Fruit fly (Drosophila melanogaster): ENCODE measurements around the gene ATPsynE.

DNA sequence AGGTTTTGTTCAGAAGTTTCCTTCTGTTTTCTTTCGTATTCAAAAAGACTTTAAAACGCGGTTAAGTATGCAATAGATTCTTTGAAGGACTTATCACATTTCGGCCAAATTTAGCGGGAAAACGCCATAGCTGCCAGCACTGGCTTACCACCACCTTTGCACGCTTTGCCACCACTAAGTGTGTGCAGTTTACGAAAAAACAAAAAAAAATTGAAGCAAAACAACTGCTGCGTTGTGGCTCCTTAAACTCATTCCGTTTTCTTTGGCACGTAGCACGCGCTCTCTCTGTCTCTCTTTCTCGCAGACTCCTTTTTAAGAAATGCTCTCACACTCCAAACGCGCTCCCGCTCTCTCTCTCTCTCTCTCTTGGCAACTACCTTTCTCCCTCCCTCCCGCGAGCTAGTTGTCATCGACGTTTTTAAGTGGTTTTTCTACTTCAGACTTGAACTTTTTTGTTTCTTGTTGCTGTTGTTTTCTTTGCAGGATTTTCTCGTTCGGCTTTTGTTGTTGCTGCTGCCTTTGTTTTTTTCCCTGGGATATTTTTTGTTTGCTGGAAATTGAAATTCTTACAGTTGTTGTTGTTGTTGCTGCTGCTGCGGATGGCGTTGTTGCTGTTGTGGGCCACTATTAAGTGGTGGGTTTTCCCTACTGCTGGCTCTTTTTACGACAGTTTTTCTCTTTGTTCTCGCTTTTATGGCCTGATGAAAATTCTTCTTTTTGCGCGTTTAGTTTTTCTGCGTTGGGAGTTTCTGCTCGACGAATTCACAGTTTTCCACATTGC, 48.0 kb upstream of the ATPsynE start:
- no peak for TF ChIP-seq psq (optimal IDR thresholded peaks at IDR 0.05)
- TF ChIP-seq pan (optimal IDR thresholded peaks at IDR 0.05) = no peak
